Worm (Caenorhabditis elegans) whole organism, mixed stage, embryonic: ENCODE data around the gene dnj-13.

Source experiments
- M03D4.4 ChIP-seq: sonication (generic microtip); optimal IDR thresholded peaks from 2 replicates; lab custom pipeline; 2017; ENCODE audit warnings: mild to moderate bottlenecking, missing genetic modification characterization, missing compliant biosample characterization
- bed-3 ChIP-seq: fragments of 200-800 bp; sonication (Bioruptor generic); optimal IDR thresholded peaks from 3 replicates; lab custom pipeline; 2018; ENCODE audit warnings: mild to moderate bottlenecking, missing genetic modification characterization, moderate library complexity, missing compliant biosample characterization
- blmp-1 ChIP-seq: fragments of 150-350 bp; optimal IDR thresholded peaks from 2 replicates; lab custom pipeline; 2014; ENCODE audit warnings: missing biosample characterization, missing genetic modification characterization
- ceh-39 ChIP-seq: fragments of 150-350 bp; optimal IDR thresholded peaks from 2 replicates; lab custom pipeline; 2014; ENCODE audit warnings: missing biosample characterization, missing genetic modification characterization
- ceh-43 ChIP-seq: fragments of 200-800 bp; sonication (Bioruptor generic); optimal IDR thresholded peaks from 2 replicates; lab custom pipeline; 2018; ENCODE audit warnings: mild to moderate bottlenecking, missing genetic modification characterization, moderate library complexity, missing compliant biosample characterization
- ceh-83 ChIP-seq: fragments of 200-800 bp; sonication (Bioruptor generic); optimal IDR thresholded peaks from 2 replicates; lab custom pipeline; 2018; ENCODE audit warnings: mild to moderate bottlenecking, missing genetic modification characterization, missing compliant biosample characterization
- ces-1 ChIP-seq: fragments of 150-350 bp; optimal IDR thresholded peaks from 2 replicates; lab custom pipeline; 2014; ENCODE audit warnings: missing biosample characterization, missing genetic modification reagents, missing genetic modification characterization
- cnd-1 ChIP-seq: fragments of 200-800 bp; sonication (Bioruptor generic); optimal IDR thresholded peaks from 2 replicates; lab custom pipeline; 2018; ENCODE audit warnings: mild to moderate bottlenecking, missing genetic modification characterization, missing compliant biosample characterization
- drap-1 ChIP-seq: fragments of 200-800 bp; sonication (Bioruptor generic); optimal IDR thresholded peaks from 3 replicates; lab custom pipeline; 2018; ENCODE audit warnings: mild to moderate bottlenecking, missing genetic modification characterization, missing compliant biosample characterization
- elt-1 ChIP-seq: sonication (generic microtip); optimal IDR thresholded peaks from 2 replicates; lab custom pipeline; 2017; ENCODE audit warnings: missing genetic modification characterization, mild to moderate bottlenecking, missing compliant biosample characterization, antibody characterized with exemption, moderate library complexity, borderline replicate concordance; ENCODE audit not compliant: insufficient read depth
- elt-3 ChIP-seq: fragments of 150-350 bp; optimal IDR thresholded peaks from 2 replicates; lab custom pipeline; 2014; ENCODE audit warnings: missing biosample characterization, missing genetic modification characterization
- flh-1 ChIP-seq: fragments of 200-800 bp; sonication (Bioruptor generic); optimal IDR thresholded peaks from 2 replicates; lab custom pipeline; 2018; ENCODE audit warnings: mild to moderate bottlenecking, missing genetic modification characterization, moderate library complexity, missing compliant biosample characterization
- ham-2 ChIP-seq: fragments of 200-800 bp; sonication (Bioruptor generic); optimal IDR thresholded peaks from 2 replicates; lab custom pipeline; 2018; ENCODE audit warnings: mild to moderate bottlenecking, missing genetic modification characterization, missing compliant biosample characterization
- hlh-1 ChIP-seq: fragments of 150-350 bp; optimal IDR thresholded peaks from 2 replicates; lab custom pipeline; 2014; ENCODE audit warnings: missing biosample characterization, missing genetic modification reagents, missing genetic modification characterization
- lin-13 ChIP-seq: fragments of 150-350 bp; optimal IDR thresholded peaks from 2 replicates; lab custom pipeline; 2014; ENCODE audit warnings: missing biosample characterization, missing genetic modification characterization
- lin-32 ChIP-seq: fragments of 200-800 bp; sonication (Bioruptor generic); optimal IDR thresholded peaks from 2 replicates; lab custom pipeline; 2018; ENCODE audit warnings: mild to moderate bottlenecking, missing genetic modification characterization, missing compliant biosample characterization
- lsy-2 ChIP-seq: fragments of 150-350 bp; optimal IDR thresholded peaks from 2 replicates; lab custom pipeline; 2014; ENCODE audit warnings: missing biosample characterization, missing genetic modification characterization
- mab-5 ChIP-seq: fragments of 150-350 bp; optimal IDR thresholded peaks from 2 replicates; lab custom pipeline; 2014; ENCODE audit warnings: missing biosample characterization, missing genetic modification characterization
- mep-1 ChIP-seq: fragments of 150-350 bp; optimal IDR thresholded peaks from 2 replicates; lab custom pipeline; 2017; ENCODE audit warnings: missing biosample characterization, missing genetic modification reagents, missing genetic modification characterization, inconsistent platforms
- mls-2 ChIP-seq: sonication (generic microtip); optimal IDR thresholded peaks from 2 replicates; lab custom pipeline; 2016; ENCODE audit warnings: mild to moderate bottlenecking, missing genetic modification characterization, moderate library complexity, missing compliant biosample characterization
- nhr-12 ChIP-seq: fragments of 150-350 bp; optimal IDR thresholded peaks from 2 replicates; lab custom pipeline; 2014; ENCODE audit warnings: missing biosample characterization, missing genetic modification characterization
- nhr-2 ChIP-seq: fragments of 150-350 bp; optimal IDR thresholded peaks from 2 replicates; lab custom pipeline; 2014; ENCODE audit warnings: missing biosample characterization, missing genetic modification characterization
- nhr-237 ChIP-seq: fragments of 150-350 bp; optimal IDR thresholded peaks from 2 replicates; lab custom pipeline; 2014; ENCODE audit warnings: missing biosample characterization, missing genetic modification characterization
- nhr-28 ChIP-seq: fragments of 150-350 bp; optimal IDR thresholded peaks from 2 replicates; lab custom pipeline; 2014; ENCODE audit warnings: missing biosample characterization, missing genetic modification characterization
- nhr-76 ChIP-seq: sonication (generic microtip); optimal IDR thresholded peaks from 2 replicates; lab custom pipeline; 2017; ENCODE audit warnings: missing biosample characterization, missing genetic modification characterization
- pha-4 ChIP-seq: fragments of 150-350 bp; optimal IDR thresholded peaks from 2 replicates; lab custom pipeline; 2018; ENCODE audit warnings: missing biosample characterization, missing genetic modification reagents, missing genetic modification characterization
- sem-2 ChIP-seq: fragments of 200-800 bp; sonication (Bioruptor generic); optimal IDR thresholded peaks from 2 replicates; lab custom pipeline; 2018; ENCODE audit warnings: mild to moderate bottlenecking, missing genetic modification characterization, missing compliant biosample characterization
- snpc-4 ChIP-seq: fragments of 150-350 bp; optimal IDR thresholded peaks from 2 replicates; lab custom pipeline; 2014; ENCODE audit warnings: missing biosample characterization, missing genetic modification characterization
- sptf-1 ChIP-seq: sonication (generic microtip); optimal IDR thresholded peaks from 2 replicates; lab custom pipeline; 2017; ENCODE audit warnings: mild to moderate bottlenecking, missing genetic modification characterization, moderate library complexity, missing compliant biosample characterization
- tbx-8 ChIP-seq: fragments of 200-800 bp; sonication (Bioruptor generic); optimal IDR thresholded peaks from 2 replicates; lab custom pipeline; 2018; ENCODE audit warnings: mild to moderate bottlenecking, missing genetic modification characterization, moderate library complexity, missing compliant biosample characterization
- unc-120 ChIP-seq: sonication (generic microtip); optimal IDR thresholded peaks from 2 replicates; lab custom pipeline; 2017; ENCODE audit warnings: missing genetic modification characterization, missing compliant biosample characterization; ENCODE audit not compliant: poor library complexity, severe bottlenecking
- unc-39 ChIP-seq: fragments of 150-350 bp; optimal IDR thresholded peaks from 2 replicates; lab custom pipeline; 2014; ENCODE audit warnings: missing biosample characterization, missing genetic modification characterization
- unc-62 ChIP-seq: fragments of 150-350 bp; optimal IDR thresholded peaks from 2 replicates; lab custom pipeline; 2014; ENCODE audit warnings: missing biosample characterization, missing genetic modification reagents, missing genetic modification characterization
- zip-8 ChIP-seq: fragments of 150-350 bp; optimal IDR thresholded peaks from 2 replicates; lab custom pipeline; 2014; ENCODE audit warnings: missing biosample characterization, missing genetic modification characterization
- ztf-11 ChIP-seq: fragments of 150-350 bp; optimal IDR thresholded peaks from 2 replicates; lab custom pipeline; 2014; ENCODE audit warnings: missing biosample characterization, missing genetic modification characterization

The dnj-13 gene

ce11 chrII:11545299-11545951, at the start of gene dnj-13:
Gene dnj-13 (plus strand): TSS chrII:11545701.
- TF ChIP-seq unc-39 (tag; lab: Kevin White, UChicago) (no peak), elt-3 (tag; lab: Kevin White, UChicago) (peak; percentile 35), ceh-83 (GFP tag; lab: Kevin White, UChicago) (no peak), ham-2 (GFP tag; lab: Kevin White, UChicago) (peak; percentile 36), ztf-11 (tag; lab: Kevin White, UChicago) (peak; percentile 12), snpc-4 (no peak), tbx-8 (no peak), mls-2 (tag; lab: Kevin White, UChicago) (peak; percentile 85), hlh-1 (tag; lab: Kevin White, UChicago) (peak; percentile 44), M03D4.4 (tag; lab: Kevin White, UChicago) (peak; percentile 74), lsy-2 (peak; percentile 81), ces-1 (GFP tag; lab: Kevin White, UChicago) (peak; percentile 83), lin-32 (GFP tag; lab: Kevin White, UChicago) (no peak), bed-3 (GFP tag; lab: Kevin White, UChicago) (no peak), flh-1 (no peak), drap-1 (peak; percentile 80), elt-1 (tag; lab: Kevin White, UChicago) (no peak), pha-4 (tag; lab: Kevin White, UChicago) (peak; percentile 98), nhr-76 (tag; lab: Kevin White, UChicago) (no peak), mab-5 (tag; lab: Kevin White, UChicago) (no peak), nhr-237 (tag; lab: Kevin White, UChicago) (peak; percentile 61), nhr-12 (tag; lab: Kevin White, UChicago) (peak; percentile 43), unc-62 (GFP tag; lab: Kevin White, UChicago) (peak; percentile 53), zip-8 (tag; lab: Kevin White, UChicago) (no peak), cnd-1 (tag; lab: Kevin White, UChicago) (peak; percentile 70), mep-1 (peak; percentile 95), blmp-1 (tag; lab: Kevin White, UChicago) (no peak), ceh-43 (GFP tag; lab: Kevin White, UChicago) (no peak), lin-13 (tag; lab: Kevin White, UChicago) (peak; percentile 93), unc-120 (tag; lab: Kevin White, UChicago) (peak; percentile 87), nhr-2 (tag; lab: Kevin White, UChicago) (peak; percentile 35), nhr-28 (tag; lab: Kevin White, UChicago) (peak; percentile 10), sptf-1 (tag; lab: Kevin White, UChicago) (peak; percentile 93), ceh-39 (tag; lab: Kevin White, UChicago) (peak; percentile 82), sem-2 (GFP tag; lab: Kevin White, UChicago) (no peak)

- TF ChIP-seq ceh-83 (GFP tag; lab: Kevin White, UChicago) (no peak), hlh-1 (tag; lab: Kevin White, UChicago) (no peak), unc-120 (tag; lab: Kevin White, UChicago) (no peak), lin-32 (GFP tag; lab: Kevin White, UChicago) (no peak), blmp-1 (tag; lab: Kevin White, UChicago) (no peak), sptf-1 (tag; lab: Kevin White, UChicago) (no peak), lin-13 (tag; lab: Kevin White, UChicago) (no peak), pha-4 (tag; lab: Kevin White, UChicago) (no peak)
Observed at ce11 chrII:11495806-11496205, 49.7 kb upstream of the dnj-13 start.

ce11 chrII:11496767-11497166, 48.7 kb upstream of the dnj-13 start, which contains the start of gene emc-5:
Gene emc-5 (plus strand): TSS chrII:11496780.
- TF ChIP-seq lin-32 (GFP tag; lab: Kevin White, UChicago) (no peak), hlh-1 (tag; lab: Kevin White, UChicago) (peak; percentile 66), unc-62 (GFP tag; lab: Kevin White, UChicago) (peak; percentile 49), unc-120 (tag; lab: Kevin White, UChicago) (peak; percentile 57), ztf-11 (tag; lab: Kevin White, UChicago) (no peak)
